Fruit fly (Drosophila melanogaster) whole organism, larva: ENCODE results near the gene mbt.

Experiments
- noc ChIP-seq: fragments of 200-800 bp; sonication (Bioruptor generic); optimal IDR thresholded peaks from 3 replicates; lab custom pipeline; 2019; ENCODE audit warnings: missing biosample characterization, mild to moderate bottlenecking, missing genetic modification characterization, moderate library complexity

The mbt gene

dm6 chrX:16595411-16595810 lies 15.1 kb upstream of the mbt start:
- no peak for TF ChIP-seq noc (tag; lab: Kevin White, UChicago)

- no peak for TF ChIP-seq noc (tag; lab: Kevin White, UChicago)
These were observed 14.2 kb upstream of the mbt start for dm6 chrX:16596250-16596793.

dm6 chrX:16598336-16598977 lies 12.0 kb upstream of the mbt start:
- no peak for TF ChIP-seq noc (tag; lab: Kevin White, UChicago)

- TF ChIP-seq noc (tag; lab: Kevin White, UChicago), result no peak
These were observed 11.4 kb upstream of the mbt start, which contains the start of the genes CG9784 and Nup153 for dm6 chrX:16598978-16599664. Gene CG9784 (minus strand): TSS chrX:16599215. Gene Nup153 (plus strand): TSS chrX:16599241.

dm6 chrX:16599770-16600169 lies 10.7 kb upstream of the mbt start:
- TF ChIP-seq noc (tag; lab: Kevin White, UChicago), result no peak

- TF ChIP-seq noc (tag; lab: Kevin White, UChicago), result no peak
These were observed 2.7 kb upstream of the mbt start for dm6 chrX:16607828-16608227.

- TF ChIP-seq noc (tag; lab: Kevin White, UChicago), result no peak
These were observed 6.6 kb downstream of the mbt start for dm6 chrX:16616773-16617738.

dm6 chrX:16618724-16619123 lies 8.2 kb downstream of the mbt start:
- TF ChIP-seq noc (tag; lab: Kevin White, UChicago), result no peak

- no peak for TF ChIP-seq noc (tag; lab: Kevin White, UChicago)
These were observed 11.0 kb downstream of the mbt start, which contains the start of gene CG9782 for dm6 chrX:16621462-16621861. Gene CG9782 (minus strand): TSS chrX:16621589.

dm6 chrX:16623524-16623923 lies 13.0 kb downstream of the mbt start:
- no peak for TF ChIP-seq noc (tag; lab: Kevin White, UChicago)

dm6 chrX:16624519-16624918 lies 14.0 kb downstream of the mbt start:
- no peak for TF ChIP-seq noc (tag; lab: Kevin White, UChicago)

dm6 chrX:16632135-16632534 lies 21.6 kb downstream of the mbt start, which contains the start of gene CG9777:
Gene CG9777 (minus strand): TSS chrX:16632235.
- TF ChIP-seq noc (tag; lab: Kevin White, UChicago), result no peak

- TF ChIP-seq noc (tag; lab: Kevin White, UChicago), result no peak
These were observed 22.9 kb downstream of the mbt start for dm6 chrX:16633181-16633957.

dm6 chrX:16637106-16637590 lies 26.7 kb downstream of the mbt start, which contains the start of gene Rok:
Gene Rok (minus strand): TSS chrX:16637414.
- TF ChIP-seq noc (tag; lab: Kevin White, UChicago), result no peak
